Fruit fly (Drosophila melanogaster): ENCODE measurements around the gene pHCl-2.

pHCl-2 gene

DNA sequence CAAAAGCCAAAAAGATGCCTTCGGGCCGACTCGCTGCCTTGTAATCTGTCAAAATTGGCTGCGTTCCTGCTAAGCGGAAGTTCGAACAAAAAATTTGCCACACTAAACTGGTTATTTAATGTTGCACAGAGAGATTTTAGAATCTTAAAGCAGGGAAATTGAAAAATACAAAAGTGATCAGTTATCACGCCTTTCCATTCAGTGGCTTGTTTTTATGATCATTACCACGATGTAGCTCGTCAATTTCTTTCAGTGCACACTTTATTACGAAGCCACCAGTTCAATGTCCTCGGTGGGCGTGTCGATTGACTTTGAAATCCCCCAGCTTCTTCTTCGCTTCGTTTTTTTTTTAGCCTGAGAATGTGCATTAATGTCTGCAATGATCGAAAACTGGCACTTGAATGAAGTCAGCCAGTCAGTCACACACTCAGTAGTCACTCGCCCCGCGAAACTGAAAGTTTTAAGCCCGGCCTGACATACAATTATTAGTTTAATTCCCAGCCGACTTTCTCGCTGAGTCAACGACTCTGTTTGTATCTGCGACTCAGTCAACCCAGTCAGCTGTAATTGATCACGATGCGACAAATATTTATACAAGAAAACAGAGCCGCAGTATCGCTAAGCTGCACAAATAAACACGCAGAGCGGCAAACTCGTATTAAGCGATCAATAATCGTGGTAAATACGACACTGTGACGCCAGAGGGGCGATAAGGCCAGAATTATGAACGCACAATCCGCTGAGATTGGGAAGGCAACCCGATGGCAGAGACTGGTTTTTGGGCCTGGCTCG is 3.9 kb upstream of the pHCl-2 start:
- TF ChIP-seq noc (tag; optimal IDR thresholded peaks at IDR 0.05) = no peak

DNA sequence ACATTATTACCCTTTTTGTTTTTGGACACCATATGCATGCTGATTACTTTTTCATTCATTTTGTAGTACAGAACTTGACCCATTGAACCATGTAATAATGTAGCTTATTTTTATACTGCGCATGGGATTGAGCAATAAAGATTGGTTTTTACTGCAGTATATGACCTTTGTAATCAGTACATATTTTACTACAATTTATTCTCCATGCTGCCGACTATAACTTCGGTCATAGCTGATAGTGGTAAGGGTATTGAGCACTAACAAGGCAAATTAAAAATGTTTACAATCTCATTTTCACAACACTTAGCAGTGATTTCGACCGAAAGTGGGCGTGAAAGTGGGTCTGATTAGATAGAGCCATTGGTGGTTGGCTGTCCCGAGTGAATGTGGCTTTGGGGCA is 1.3 kb upstream of the pHCl-2 start:
- TF ChIP-seq noc (tag; optimal IDR thresholded peaks at IDR 0.05) = no peak

- TF ChIP-seq noc (tag; optimal IDR thresholded peaks at IDR 0.05) = no peak
These were observed 3.7 kb downstream of the pHCl-2 start for dm6 chr3R:31301527-31301926.

- no peak for TF ChIP-seq noc (tag; optimal IDR thresholded peaks at IDR 0.05)
These were observed 8.2 kb downstream of the pHCl-2 start for dm6 chr3R:31296989-31297388.

- no peak for TF ChIP-seq noc (tag; optimal IDR thresholded peaks at IDR 0.05)
These were observed 9.5 kb downstream of the pHCl-2 start for dm6 chr3R:31295694-31296093.

DNA sequence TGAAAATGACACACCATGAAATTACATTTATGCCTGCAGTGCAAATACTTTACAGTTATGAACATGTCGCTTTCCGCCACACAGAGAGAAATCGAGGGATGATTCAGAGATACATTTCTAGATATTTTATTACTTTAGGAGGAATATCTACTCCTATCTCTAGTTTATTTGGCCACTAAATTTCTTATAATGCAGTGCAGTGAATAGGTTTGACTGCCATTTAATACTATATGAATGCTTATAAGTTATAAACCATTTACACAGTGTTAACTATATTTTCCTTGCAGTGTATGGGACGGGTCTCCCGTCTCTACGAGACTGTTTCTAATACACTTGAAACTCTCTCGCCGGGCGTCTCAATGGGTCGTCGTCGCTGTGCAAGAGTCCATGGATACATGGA is 15.0 kb downstream of the pHCl-2 start:
- TF ChIP-seq noc (tag; optimal IDR thresholded peaks at IDR 0.05) = no peak

dm6 chr3R:31287522-31287921 is 17.7 kb downstream of the pHCl-2 start:
- TF ChIP-seq noc (tag; optimal IDR thresholded peaks at IDR 0.05) = no peak

dm6 chr3R:31285791-31286190 is 19.4 kb downstream of the pHCl-2 start:
- no peak for TF ChIP-seq noc (tag; optimal IDR thresholded peaks at IDR 0.05)

dm6 chr3R:31270783-31271427 is 34.3 kb downstream of the pHCl-2 start:
- TF ChIP-seq noc (tag; optimal IDR thresholded peaks at IDR 0.05) = no peak

dm6 chr3R:31265430-31265829 is 39.8 kb downstream of the pHCl-2 start, which contains the start of gene ppk24:
Gene ppk24 (plus strand): TSS chr3R:31265730.
- no peak for TF ChIP-seq noc (tag; optimal IDR thresholded peaks at IDR 0.05)

DNA sequence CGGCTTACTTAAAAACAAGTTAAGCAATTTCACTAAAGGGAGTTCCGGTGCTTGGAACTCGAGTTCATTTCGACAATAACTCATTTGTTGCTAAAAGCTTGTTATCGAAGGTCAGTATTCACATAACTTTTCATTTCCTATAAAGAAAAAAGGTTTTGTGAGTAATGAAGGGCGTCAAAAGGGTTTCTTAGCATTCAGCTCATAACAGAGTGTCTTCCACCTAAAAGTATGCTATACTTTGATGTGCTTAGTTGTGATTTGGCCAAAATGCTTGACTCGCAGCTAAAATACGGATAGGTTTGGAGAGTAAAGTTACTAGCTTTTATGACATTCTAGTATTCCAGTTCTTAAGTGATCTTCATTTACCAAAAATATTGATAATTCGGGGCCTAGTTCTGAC is 41.2 kb downstream of the pHCl-2 start:
- TF ChIP-seq noc (tag; optimal IDR thresholded peaks at IDR 0.05) = no peak

DNA sequence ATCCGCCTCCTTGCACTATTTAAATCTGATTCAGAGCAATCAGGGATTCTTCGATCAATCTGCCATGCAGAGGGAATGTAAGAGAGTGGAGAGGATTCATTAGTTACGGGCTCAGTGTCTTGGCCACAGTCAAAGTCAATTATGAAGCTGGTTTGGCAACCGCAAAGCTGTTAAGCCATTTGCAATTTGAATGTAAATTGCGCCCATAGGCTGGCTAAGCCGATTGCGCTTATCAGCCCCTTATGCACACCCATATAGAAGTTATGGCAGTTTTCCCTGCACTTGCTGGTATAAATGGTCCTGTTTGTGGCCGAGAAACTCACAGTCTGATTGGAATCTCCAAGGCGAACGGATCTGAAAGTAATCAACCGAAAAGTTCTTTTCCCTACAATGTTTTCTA is 42.9 kb downstream of the pHCl-2 start, which contains the start of gene CAH5:
Gene CAH5, plus strand, starts transcription at position 301 of the 400 bp plus-strand sequence.
- TF ChIP-seq noc (tag; optimal IDR thresholded peaks at IDR 0.05) = no peak

- no peak for TF ChIP-seq noc (tag; optimal IDR thresholded peaks at IDR 0.05)
These were observed 45.2 kb downstream of the pHCl-2 start, which contains the start of gene CAH16 for dm6 chr3R:31259947-31260346. Gene CAH16 (plus strand): TSS chr3R:31260247.

DNA sequence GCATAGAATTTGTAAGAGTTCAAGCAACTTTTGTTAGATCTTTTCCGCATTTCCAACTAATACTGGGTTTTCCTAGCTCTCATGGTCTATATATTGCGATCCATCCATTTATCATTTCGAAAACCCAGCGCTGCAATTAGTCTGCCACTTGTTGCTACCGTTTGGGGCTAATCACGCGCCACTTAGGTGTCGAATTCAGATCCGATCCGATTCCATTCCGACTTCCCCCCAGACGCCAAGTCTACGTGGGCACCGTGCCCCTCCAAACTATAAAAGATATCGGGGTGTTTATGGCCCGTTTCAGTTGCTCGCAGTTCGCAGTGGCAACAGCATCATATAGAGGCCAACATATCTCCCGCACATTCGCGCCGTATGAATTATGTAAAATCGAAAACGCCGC is 47.9 kb downstream of the pHCl-2 start, which contains the start of gene CAH6:
Gene CAH6, plus strand, starts transcription at position 301 of the 400 bp plus-strand sequence.
- no peak for TF ChIP-seq noc (tag; optimal IDR thresholded peaks at IDR 0.05)

- no peak for TF ChIP-seq noc (tag; optimal IDR thresholded peaks at IDR 0.05)
These were observed 50.4 kb downstream of the pHCl-2 start, which contains the start of the genes CG1750 and spn-F for dm6 chr3R:31254808-31255207. Gene CG1750 (minus strand): TSS chr3R:31254900. Gene spn-F (plus strand): TSS chr3R:31255127.

- no peak for TF ChIP-seq noc (tag; optimal IDR thresholded peaks at IDR 0.05)
These were observed 52.9 kb downstream of the pHCl-2 start, which contains the start of the genes qless and mRpL32 for dm6 chr3R:31252093-31252962. Gene qless (minus strand): TSS chr3R:31252608. Gene mRpL32 (plus strand): TSS chr3R:31252872.
